Fruit fly (Drosophila melanogaster) Kc167 (cell line): Measurements from ENCODE around the gene Rad9.

Experiments
- Myc ChIP-seq: fragments of >200 bp; optimal IDR thresholded peaks from 2 replicates; lab custom pipeline; 2017; ENCODE audit warnings: missing external identifiers
- Sin3A ChIP-seq: fragments of >200 bp; optimal IDR thresholded peaks from 2 replicates; lab custom pipeline; 2018; ENCODE audit warnings: missing external identifiers
- insv ChIP-seq: fragments of >200 bp; optimal IDR thresholded peaks from 3 replicates; lab custom pipeline; 2018; ENCODE audit warnings: missing external identifiers
- psq ChIP-seq: fragments of >200 bp; optimal IDR thresholded peaks from 2 replicates; lab custom pipeline; 2017; ENCODE audit warnings: missing external identifiers

DNA sequence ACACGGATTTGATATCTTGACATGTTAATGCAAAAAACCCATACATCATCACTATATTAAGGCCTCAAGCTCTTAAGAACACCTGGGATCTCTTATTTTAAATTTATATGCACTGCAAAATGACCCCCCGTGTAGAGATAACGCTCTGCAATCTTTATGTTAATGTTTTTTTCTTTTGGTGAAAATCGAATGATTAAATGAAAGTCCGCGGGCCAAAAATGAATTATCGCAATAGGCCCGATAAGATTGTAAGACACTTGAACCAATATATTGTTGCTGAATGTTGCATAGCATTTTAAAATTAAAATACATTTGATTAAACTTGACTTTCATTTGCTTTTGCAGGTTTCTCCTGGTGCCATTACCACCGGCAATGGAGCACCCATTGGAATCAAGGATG lies 46.4 kb downstream of the Rad9 start:
- TF ChIP-seq insv (no peak), Myc (no peak), psq (lab: Kevin White, UChicago) (no peak), Sin3A (no peak)
